Worm (Caenorhabditis elegans) whole organism, L2 larva: ENCODE results near the gene M03F4.4.
A peak's percentile ranks its signal among the peaks of the same experiment; 100 is the strongest.

Experiments
- C34F6.9 ChIP-seq: fragments of 150-350 bp; optimal IDR thresholded peaks from 2 replicates; lab custom pipeline; 2014; ENCODE audit warnings: missing biosample characterization, missing genetic modification characterization
- F13H6.1 ChIP-seq: sonication (generic microtip); optimal IDR thresholded peaks from 2 replicates; lab custom pipeline; 2016; ENCODE audit warnings: missing genetic modification characterization, missing compliant biosample characterization
- Y55F3AM.14 ChIP-seq: fragments of 200-800 bp; sonication (Bioruptor generic); optimal IDR thresholded peaks from 2 replicates; lab custom pipeline; 2018; ENCODE audit warnings: mild to moderate bottlenecking, missing genetic modification characterization, missing compliant biosample characterization
- alr-1 ChIP-seq: fragments of 150-350 bp; optimal IDR thresholded peaks from 2 replicates; lab custom pipeline; 2014; ENCODE audit warnings: missing biosample characterization, missing genetic modification characterization
- aly-2 ChIP-seq: fragments of 150-350 bp; optimal IDR thresholded peaks from 2 replicates; lab custom pipeline; 2014; ENCODE audit warnings: missing biosample characterization, missing genetic modification characterization
- ama-1 ChIP-seq: fragments of 150-350 bp; optimal IDR thresholded peaks from 2 replicates; lab custom pipeline; 2018; ENCODE audit warnings: inconsistent platforms
- blmp-1 ChIP-seq: sonication (generic microtip); optimal IDR thresholded peaks from 2 replicates; lab custom pipeline; 2017; ENCODE audit warnings: missing genetic modification characterization, mild to moderate bottlenecking, missing compliant biosample characterization, antibody characterized with exemption, moderate library complexity; ENCODE audit not compliant: insufficient read depth
- ceh-82 ChIP-seq: fragments of 150-350 bp; optimal IDR thresholded peaks from 2 replicates; lab custom pipeline; 2014; ENCODE audit warnings: missing biosample characterization, missing genetic modification characterization
- crh-2 ChIP-seq: sonication (generic microtip); optimal IDR thresholded peaks from 2 replicates; lab custom pipeline; 2017; ENCODE audit warnings: missing biosample characterization, missing genetic modification characterization
- egl-27 ChIP-seq: sonication (generic microtip); optimal IDR thresholded peaks from 3 replicates; lab custom pipeline; 2017; ENCODE audit warnings: missing biosample characterization, missing genetic modification reagents, missing genetic modification characterization
- elt-1 ChIP-seq: fragments of 150-350 bp; optimal IDR thresholded peaks from 2 replicates; lab custom pipeline; 2014; ENCODE audit warnings: missing biosample characterization, missing genetic modification characterization
- elt-3 ChIP-seq: sonication (generic microtip); optimal IDR thresholded peaks from 2 replicates; lab custom pipeline; 2017; ENCODE audit warnings: missing biosample characterization, missing genetic modification characterization
- fos-1 ChIP-seq: fragments of 150-350 bp; optimal IDR thresholded peaks from 2 replicates; lab custom pipeline; 2014; ENCODE audit warnings: missing biosample characterization, missing genetic modification characterization
- gmeb-1 ChIP-seq: fragments of 150-350 bp; optimal IDR thresholded peaks from 2 replicates; lab custom pipeline; 2014; ENCODE audit warnings: missing biosample characterization, missing genetic modification characterization
- lin-11 ChIP-seq: fragments of 150-350 bp; sonication (generic microtip); optimal IDR thresholded peaks from 2 replicates; lab custom pipeline; 2014; ENCODE audit warnings: missing biosample characterization, missing genetic modification characterization, inconsistent platforms, mixed read lengths
- lin-13 ChIP-seq: fragments of 150-350 bp; optimal IDR thresholded peaks from 2 replicates; lab custom pipeline; 2014; ENCODE audit warnings: missing biosample characterization, missing genetic modification reagents, missing genetic modification characterization
- lin-39 ChIP-seq: fragments of 150-350 bp; optimal IDR thresholded peaks from 2 replicates; lab custom pipeline; 2014; ENCODE audit warnings: missing biosample characterization, missing genetic modification reagents, missing genetic modification characterization
- lsy-2 ChIP-seq, 2 experiments: fragments of 150-350 bp in 1 of 2; sonication (generic microtip) in 1 of 2; optimal IDR thresholded peaks; 2 replicates each; lab custom pipeline; 2014 to 2017; ENCODE audit warnings: missing biosample characterization in 2 of 2, missing genetic modification characterization in 2 of 2
- mab-5 ChIP-seq: fragments of 150-350 bp; optimal IDR thresholded peaks from 2 replicates; lab custom pipeline; 2014; ENCODE audit warnings: missing biosample characterization, missing genetic modification characterization
- mbf-1 ChIP-seq: sonication (generic microtip); optimal IDR thresholded peaks from 2 replicates; lab custom pipeline; 2017; ENCODE audit warnings: missing biosample characterization, missing genetic modification characterization
- mdl-1 ChIP-seq, 2 experiments: fragments of 150-350 bp in 1 of 2; sonication (generic microtip) in 1 of 2; optimal IDR thresholded peaks; 2 replicates each; lab custom pipeline; 2017; ENCODE audit warnings: missing biosample characterization in 2 of 2, missing genetic modification characterization in 2 of 2
- nhr-11 ChIP-seq: fragments of 150-350 bp; optimal IDR thresholded peaks from 2 replicates; lab custom pipeline; 2014; ENCODE audit warnings: missing biosample characterization, missing genetic modification characterization
- nhr-12 ChIP-seq: fragments of 150-350 bp; optimal IDR thresholded peaks from 2 replicates; lab custom pipeline; 2014; ENCODE audit warnings: missing biosample characterization, missing genetic modification characterization
- nhr-129 ChIP-seq: fragments of 150-350 bp; optimal IDR thresholded peaks from 2 replicates; lab custom pipeline; 2014; ENCODE audit warnings: missing biosample characterization, missing genetic modification characterization
- nhr-6 ChIP-seq: fragments of 150-350 bp; optimal IDR thresholded peaks from 2 replicates; lab custom pipeline; 2014; ENCODE audit warnings: missing biosample characterization, missing genetic modification characterization
- peb-1 ChIP-seq: fragments of 150-350 bp; optimal IDR thresholded peaks from 2 replicates; lab custom pipeline; 2014; ENCODE audit warnings: missing biosample characterization, missing genetic modification characterization
- sem-4 ChIP-seq: fragments of 150-350 bp; optimal IDR thresholded peaks from 2 replicates; lab custom pipeline; 2014; ENCODE audit warnings: missing biosample characterization, missing genetic modification reagents, missing genetic modification characterization
- sma-9 ChIP-seq, 2 experiments: fragments of 150-350 bp in 1 of 2; sonication (generic microtip) in 1 of 2; optimal IDR thresholded peaks; 2 replicates each; lab custom pipeline; 2014 to 2016; ENCODE audit warnings: missing genetic modification characterization in 2 of 2, mild to moderate bottlenecking in 1 of 2, missing biosample characterization in 1 of 2, missing compliant biosample characterization in 1 of 2, missing genetic modification reagents in 1 of 2, moderate library complexity in 1 of 2
- unc-39 ChIP-seq: fragments of 150-350 bp; optimal IDR thresholded peaks from 2 replicates; lab custom pipeline; 2014; ENCODE audit warnings: missing biosample characterization, missing genetic modification characterization
- unc-55 ChIP-seq: fragments of 150-350 bp; sonication (generic microtip); optimal IDR thresholded peaks from 3 replicates; lab custom pipeline; 2014; ENCODE audit warnings: missing biosample characterization, missing genetic modification reagents, missing genetic modification characterization
- unc-62 ChIP-seq: fragments of 150-350 bp; optimal IDR thresholded peaks from 2 replicates; lab custom pipeline; 2014; ENCODE audit warnings: missing biosample characterization, missing genetic modification reagents, missing genetic modification characterization
- zag-1 ChIP-seq: fragments of 150-350 bp; optimal IDR thresholded peaks from 2 replicates; lab custom pipeline; 2014; ENCODE audit warnings: missing biosample characterization, missing genetic modification characterization
- ztf-11 ChIP-seq: sonication (generic microtip); optimal IDR thresholded peaks from 2 replicates; lab custom pipeline; 2017; ENCODE audit warnings: missing biosample characterization, missing genetic modification characterization
- ztf-4 ChIP-seq: fragments of 150-350 bp; optimal IDR thresholded peaks from 2 replicates; lab custom pipeline; 2014; ENCODE audit warnings: missing biosample characterization, missing genetic modification characterization

Gene M03F4.4

ce11 chrX:4992523-4992922, 35.3 kb upstream of the M03F4.4 start:
- TF ChIP-seq lin-11 (tag; lab: Kevin White, UChicago) = no peak
- TF ChIP-seq mab-5 (tag; lab: Kevin White, UChicago) = no peak
- TF ChIP-seq ztf-11 (tag; lab: Kevin White, UChicago) = no peak
- no peak for TF ChIP-seq nhr-11 (tag; lab: Kevin White, UChicago)
- no peak for TF ChIP-seq unc-62

ce11 chrX:4987617-4988016, 30.4 kb upstream of the M03F4.4 start:
- no peak for TF ChIP-seq unc-39
- TF ChIP-seq Y55F3AM.14 (GFP tag; lab: Kevin White, UChicago) = no peak
- no peak for TF ChIP-seq lin-13 (GFP tag; lab: Kevin White, UChicago)
- no peak for TF ChIP-seq ama-1 (lab: Kevin White, UChicago)
- no peak for TF ChIP-seq aly-2 (tag; lab: Kevin White, UChicago)
- no peak for TF ChIP-seq elt-1
- no peak for TF ChIP-seq ztf-4 (tag; lab: Kevin White, UChicago)
- TF ChIP-seq sem-4 (tag; lab: Kevin White, UChicago) = no peak
- no peak for TF ChIP-seq unc-55 (GFP tag; lab: Kevin White, UChicago)
- TF ChIP-seq crh-2 (tag; lab: Kevin White, UChicago) = no peak
- TF ChIP-seq nhr-6 (tag; lab: Kevin White, UChicago) = no peak
- no peak for TF ChIP-seq lin-39 (tag; lab: Kevin White, UChicago)
- TF ChIP-seq alr-1 (tag; lab: Kevin White, UChicago) = no peak

- no peak for TF ChIP-seq mbf-1 (tag; lab: Kevin White, UChicago)
- no peak for TF ChIP-seq aly-2 (tag; lab: Kevin White, UChicago)
- no peak for TF ChIP-seq zag-1 (tag; lab: Kevin White, UChicago)
- no peak for TF ChIP-seq ztf-4 (tag; lab: Kevin White, UChicago)
- TF ChIP-seq nhr-129 (tag; lab: Kevin White, UChicago) = no peak
- TF ChIP-seq C34F6.9 = no peak
These were observed 29.1 kb upstream of the M03F4.4 start for ce11 chrX:4986354-4986753.

ce11 chrX:4982009-4982625, 24.9 kb upstream of the M03F4.4 start:
- TF ChIP-seq unc-55 (GFP tag; lab: Kevin White, UChicago) (peak; percentile 57), fos-1 (no peak), ztf-4 (tag; lab: Kevin White, UChicago) (no peak), lin-11 (tag; lab: Kevin White, UChicago) (peak; percentile 46), aly-2 (tag; lab: Kevin White, UChicago) (no peak), unc-39 (no peak), Y55F3AM.14 (GFP tag; lab: Kevin White, UChicago) (peak; percentile 57), sem-4 (tag; lab: Kevin White, UChicago) (peak; percentile 55), mbf-1 (tag; lab: Kevin White, UChicago) (no peak), sma-9 (GFP tag; optimal IDR thresholded peaks at IDR 0.05; lab: Kevin White, UChicago) (peak; percentile 65), sma-9 (tag; optimal IDR thresholded peaks at IDR 0.05; lab: Kevin White, UChicago) (no peak), crh-2 (tag; lab: Kevin White, UChicago) (peak; percentile 49), nhr-12 (tag; lab: Kevin White, UChicago) (no peak), egl-27 (tag; lab: Kevin White, UChicago) (no peak), lsy-2 (tag; optimal IDR thresholded peaks at IDR 0.05; lab: Kevin White, UChicago) (peak in 1 of 2 experiments; percentile 58), lin-39 (tag; lab: Kevin White, UChicago) (no peak), blmp-1 (tag; lab: Kevin White, UChicago) (no peak), lin-13 (GFP tag; lab: Kevin White, UChicago) (no peak), mdl-1 (tag; optimal IDR thresholded peaks at IDR 0.05; lab: Kevin White, UChicago) (peak; percentile 37 to 38), elt-3 (tag; lab: Kevin White, UChicago) (no peak), nhr-129 (tag; lab: Kevin White, UChicago) (peak; percentile 60), zag-1 (tag; lab: Kevin White, UChicago) (peak; percentile 88), nhr-6 (tag; lab: Kevin White, UChicago) (peak; percentile 39), ceh-82 (no peak), mab-5 (tag; lab: Kevin White, UChicago) (peak; percentile 41), C34F6.9 (peak; percentile 47), peb-1 (no peak), F13H6.1 (tag; lab: Kevin White, UChicago) (peak; percentile 35), gmeb-1 (tag; lab: Kevin White, UChicago) (no peak)
